Fruit fly (Drosophila melanogaster) whole organism, embryonic: Measurements from ENCODE around the gene Dic1.

ENCODE experiments used
- Asciz ChIP-seq: fragments of 200-800 bp; sonication (Bioruptor generic); optimal IDR thresholded peaks from 2 replicates; lab custom pipeline; 2017; ENCODE audit warnings: missing biosample characterization, mild to moderate bottlenecking, missing genetic modification characterization, missing genetic modification reagents
- C15 ChIP-seq: fragments of 200-800 bp; sonication (Bioruptor generic); IDR thresholded peaks from 3 replicates; pipeline ENCODE4 v1.3.6; 2022; ENCODE audit warnings: missing biosample characterization, missing genetic modification characterization
- CG11085 ChIP-seq: fragments of 200-800 bp; sonication (Bioruptor generic); IDR thresholded peaks from 2 replicates; pipeline ENCODE4 v1.3.6; 2022; ENCODE audit warnings: missing biosample characterization, missing genetic modification characterization
- CG11504 ChIP-seq: fragments of 200-800 bp; sonication (Bioruptor generic); optimal IDR thresholded peaks from 3 replicates; lab custom pipeline; 2019; ENCODE audit warnings: missing biosample characterization, mild to moderate bottlenecking, missing genetic modification characterization, moderate library complexity
- CG13123 ChIP-seq: fragments of 200-800 bp; sonication (Bioruptor generic); optimal IDR thresholded peaks from 2 replicates; lab custom pipeline; 2016; ENCODE audit warnings: missing biosample characterization, missing genetic modification characterization
- CG15269 ChIP-seq: fragments of 200-800 bp; sonication (Bioruptor generic); optimal IDR thresholded peaks from 2 replicates; lab custom pipeline; 2018; ENCODE audit warnings: missing biosample characterization, mild to moderate bottlenecking, missing genetic modification characterization, moderate library complexity
- CG1647 ChIP-seq: fragments of 200-800 bp; sonication (Bioruptor generic); optimal IDR thresholded peaks from 3 replicates; lab custom pipeline; 2016; ENCODE audit warnings: missing biosample characterization, missing genetic modification characterization
- CG16815 ChIP-seq: fragments of 200-800 bp; sonication (Bioruptor generic); optimal IDR thresholded peaks from 3 replicates; lab custom pipeline; 2017; ENCODE audit warnings: missing biosample characterization, mild to moderate bottlenecking, missing genetic modification characterization
- CG18599 ChIP-seq: fragments of 200-800 bp; sonication (Bioruptor generic); optimal IDR thresholded peaks from 3 replicates; lab custom pipeline; 2017; ENCODE audit warnings: missing biosample characterization, missing genetic modification characterization, mild to moderate bottlenecking, moderate library complexity, missing genetic modification reagents
- CG31224 ChIP-seq: fragments of 200-800 bp; sonication (Bioruptor generic); IDR thresholded peaks from 2 replicates; pipeline ENCODE4 v1.3.6; 2022; ENCODE audit warnings: missing biosample characterization, missing genetic modification characterization
- CG33557 ChIP-seq: fragments of 200-800 bp; sonication (Bioruptor generic); optimal IDR thresholded peaks from 2 replicates; lab custom pipeline; 2019; ENCODE audit warnings: missing biosample characterization, mild to moderate bottlenecking, missing genetic modification characterization, moderate library complexity
- CG34224 ChIP-seq: fragments of 200-800 bp; sonication (Bioruptor generic); IDR thresholded peaks from 3 replicates; pipeline ENCODE4 v1.3.6; 2022; ENCODE audit warnings: missing biosample characterization, missing genetic modification characterization; ENCODE audit not compliant: partially characterized antibody
- CG4424 ChIP-seq: fragments of 200-800 bp; sonication (Bioruptor generic); optimal IDR thresholded peaks from 3 replicates; lab custom pipeline; 2016; ENCODE audit warnings: missing biosample characterization, missing genetic modification characterization
- CG4707 ChIP-seq: fragments of 200-800 bp; sonication (Bioruptor generic); optimal IDR thresholded peaks from 2 replicates; lab custom pipeline; 2018; ENCODE audit warnings: missing biosample characterization, mild to moderate bottlenecking, missing genetic modification characterization, moderate library complexity
- CG7987 ChIP-seq: fragments of 200-800 bp; sonication (Bioruptor generic); optimal IDR thresholded peaks from 2 replicates; lab custom pipeline; 2018; ENCODE audit warnings: missing biosample characterization, mild to moderate bottlenecking, missing genetic modification characterization, moderate library complexity
- D ChIP-seq, 2 experiments: fragments of 200-800 bp in 1 of 2; fragments of >200 bp in 1 of 2; sonication (Bioruptor generic) in 1 of 2; optimal IDR thresholded peaks; 2 replicates in 1 of 2; 3 replicates in 1 of 2; lab custom pipeline; 2017; ENCODE audit warnings: mild to moderate bottlenecking in 1 of 2, missing biosample characterization in 1 of 2, missing genetic modification characterization in 1 of 2, missing genetic modification reagents in 1 of 2
- Dfd ChIP-seq, 2 experiments: fragments of >200 bp; optimal IDR thresholded peaks; 2 replicates each; lab custom pipeline; 2017; ENCODE audit warnings: missing biosample characterization in 2 of 2, missing genetic modification characterization in 2 of 2
- E2f2 ChIP-seq: fragments of 200-800 bp; sonication (Bioruptor generic); IDR thresholded peaks from 2 replicates; pipeline ENCODE4 v1.3.6; 2022; ENCODE audit warnings: missing biosample characterization, missing genetic modification characterization
- Fer2 ChIP-seq: fragments of 200-800 bp; sonication (Bioruptor generic); optimal IDR thresholded peaks from 2 replicates; lab custom pipeline; 2018; ENCODE audit warnings: missing biosample characterization, mild to moderate bottlenecking, missing genetic modification characterization, moderate library complexity
- Hand ChIP-seq: fragments of 200-800 bp; sonication (Bioruptor generic); optimal IDR thresholded peaks from 2 replicates; lab custom pipeline; 2017; ENCODE audit warnings: mild to moderate bottlenecking, missing biosample characterization, missing genetic modification reagents, missing genetic modification characterization
- Hr39 ChIP-seq: fragments of >200 bp; optimal IDR thresholded peaks from 2 replicates; lab custom pipeline; 2017
- Kr ChIP-seq: fragments of 200-800 bp; sonication (Bioruptor generic); optimal IDR thresholded peaks from 2 replicates; lab custom pipeline; 2017; ENCODE audit warnings: missing biosample characterization, mild to moderate bottlenecking, missing genetic modification characterization
- Med ChIP-seq: fragments of 200-800 bp; sonication (Bioruptor generic); peaks from one replicate; lab custom pipeline; 2016; ENCODE audit warnings: missing biosample characterization, missing genetic modification characterization, mild to moderate bottlenecking, inconsistent platforms, moderate library complexity
- NC2β ChIP-seq: fragments of 200-800 bp; sonication (Bioruptor generic); optimal IDR thresholded peaks from 2 replicates; lab custom pipeline; 2016; ENCODE audit warnings: missing biosample characterization, missing genetic modification characterization
- NK7.1 ChIP-seq: fragments of 200-800 bp; sonication (Bioruptor generic); optimal IDR thresholded peaks from 3 replicates; lab custom pipeline; 2016; ENCODE audit warnings: missing biosample characterization, missing genetic modification characterization
- Opbp ChIP-seq: fragments of 200-800 bp; sonication (Bioruptor generic); IDR thresholded peaks from 3 replicates; pipeline ENCODE4 v1.3.6; 2022; ENCODE audit warnings: missing biosample characterization, missing genetic modification characterization; ENCODE audit not compliant: partially characterized antibody
- Ptx1 ChIP-seq: fragments of 200-800 bp; sonication (Bioruptor generic); IDR thresholded peaks from 2 replicates; pipeline ENCODE4 v1.3.6; 2022; ENCODE audit warnings: missing biosample characterization, missing genetic modification characterization
- Rfx ChIP-seq: fragments of 200-800 bp; sonication (Bioruptor generic); IDR thresholded peaks from 2 replicates; pipeline ENCODE4 v1.3.6; 2022; ENCODE audit warnings: missing biosample characterization, missing genetic modification characterization
- Scr ChIP-seq: fragments of 200-800 bp; sonication (Bioruptor generic); IDR thresholded peaks from 2 replicates; pipeline ENCODE4 v1.3.6; 2022; ENCODE audit warnings: missing biosample characterization, missing genetic modification characterization; ENCODE audit not compliant: partially characterized antibody
- Sox102F ChIP-seq: fragments of 200-800 bp; sonication (Bioruptor generic); optimal IDR thresholded peaks from 2 replicates; lab custom pipeline; 2018; ENCODE audit warnings: missing biosample characterization, mild to moderate bottlenecking, missing genetic modification characterization, moderate library complexity
- ac ChIP-seq: fragments of 200-800 bp; sonication (Bioruptor generic); optimal IDR thresholded peaks from 3 replicates; lab custom pipeline; 2017; ENCODE audit warnings: missing biosample characterization, mild to moderate bottlenecking, missing genetic modification characterization
- amos ChIP-seq: fragments of 200-800 bp; sonication (Bioruptor generic); IDR thresholded peaks from 2 replicates; pipeline ENCODE4 v1.3.6; 2022; ENCODE audit warnings: missing biosample characterization, missing genetic modification characterization; ENCODE audit not compliant: partially characterized antibody
- cas ChIP-seq: fragments of 200-800 bp; sonication (Bioruptor generic); IDR thresholded peaks from 2 replicates; pipeline ENCODE4 v1.3.6; 2022; ENCODE audit warnings: missing biosample characterization, missing genetic modification characterization
- chif ChIP-seq, 2 experiments: fragments of 200-800 bp; sonication (Bioruptor generic); optimal IDR thresholded peaks; 3 replicates each; lab custom pipeline; 2016; ENCODE audit warnings: missing biosample characterization in 2 of 2, missing genetic modification characterization in 2 of 2
- chm ChIP-seq: fragments of 200-800 bp; sonication (Bioruptor generic); IDR thresholded peaks from 2 replicates; pipeline ENCODE4 v1.3.6; 2022; ENCODE audit warnings: missing biosample characterization, missing genetic modification characterization
- dysf ChIP-seq: fragments of 200-800 bp; sonication (Bioruptor generic); IDR thresholded peaks from 3 replicates; pipeline ENCODE4 v1.3.6; 2022; ENCODE audit warnings: missing biosample characterization, missing genetic modification characterization
- gem ChIP-seq: fragments of 200-800 bp; sonication (Bioruptor generic); optimal IDR thresholded peaks from 2 replicates; lab custom pipeline; 2019; ENCODE audit warnings: missing biosample characterization, mild to moderate bottlenecking, missing genetic modification characterization, moderate library complexity
- gsb-n ChIP-seq: fragments of 200-800 bp; sonication (Bioruptor generic); optimal IDR thresholded peaks from 3 replicates; lab custom pipeline; 2018; ENCODE audit warnings: missing biosample characterization, mild to moderate bottlenecking, missing genetic modification characterization
- her ChIP-seq: fragments of 200-800 bp; sonication (Bioruptor generic); optimal IDR thresholded peaks from 2 replicates; lab custom pipeline; 2016; ENCODE audit warnings: missing biosample characterization, missing genetic modification characterization
- kay ChIP-seq: fragments of 200-800 bp; sonication (Bioruptor generic); optimal IDR thresholded peaks from 2 replicates; lab custom pipeline; 2016; ENCODE audit warnings: missing biosample characterization, missing genetic modification characterization
- nmo ChIP-seq: fragments of 200-800 bp; sonication (Bioruptor generic); optimal IDR thresholded peaks from 2 replicates; lab custom pipeline; 2018; ENCODE audit warnings: missing biosample characterization, mild to moderate bottlenecking, missing genetic modification characterization, moderate library complexity
- pnt ChIP-seq: fragments of 200-800 bp; sonication (Bioruptor generic); optimal IDR thresholded peaks from 3 replicates; lab custom pipeline; 2016; ENCODE audit warnings: missing biosample characterization, missing genetic modification characterization
- psq ChIP-seq: fragments of 200-800 bp; sonication (Bioruptor generic); optimal IDR thresholded peaks from 2 replicates; lab custom pipeline; 2017; ENCODE audit warnings: missing biosample characterization, missing genetic modification characterization
- ro ChIP-seq: fragments of 200-800 bp; sonication (Bioruptor generic); IDR thresholded peaks from 2 replicates; pipeline ENCODE4 v1.3.6; 2022; ENCODE audit warnings: missing biosample characterization, missing genetic modification characterization
- salm ChIP-seq: fragments of 200-800 bp; sonication (Bioruptor generic); optimal IDR thresholded peaks from 2 replicates; lab custom pipeline; 2018; ENCODE audit warnings: missing biosample characterization, mild to moderate bottlenecking, missing genetic modification characterization
- slp2 ChIP-seq: fragments of 200-800 bp; sonication (Bioruptor generic); optimal IDR thresholded peaks from 2 replicates; lab custom pipeline; 2016; ENCODE audit warnings: missing biosample characterization, missing genetic modification characterization
- toy ChIP-seq: fragments of 200-800 bp; sonication (Bioruptor generic); IDR thresholded peaks from 2 replicates; pipeline ENCODE4 v1.3.6; 2022; ENCODE audit warnings: missing biosample characterization, missing genetic modification characterization
- zf30C ChIP-seq: fragments of 200-800 bp; sonication (Bioruptor generic); optimal IDR thresholded peaks from 3 replicates; lab custom pipeline; 2018; ENCODE audit warnings: missing biosample characterization, mild to moderate bottlenecking, missing genetic modification characterization

Dic1 gene

dm6 chr3R:13400902-13401721 lies 36.4 kb downstream of the Dic1 start (continued):
- TF ChIP-seq gem (tag; lab: Kevin White, UChicago) = peak; percentile 96
- TF ChIP-seq Dfd (GFP tag; optimal IDR thresholded peaks at IDR 0.05; lab: Kevin White, UChicago) = no peak
- no peak for TF ChIP-seq Kr
- TF ChIP-seq CG16815 (GFP tag; lab: Kevin White, UChicago) = peak; percentile 87
- peak; percentile 53; the same call in 1 of the 2 replicates for TF ChIP-seq toy
- TF ChIP-seq CG1647 = peak; percentile 72
- no peak for TF ChIP-seq Opbp (GFP tag; lab: Robert Waterston, UW)
- peak; percentile 92 for TF ChIP-seq Sox102F (GFP tag; lab: Kevin White, UChicago)
- TF ChIP-seq kay = peak; percentile 69
- peak; percentile 68 for TF ChIP-seq Hand
- peak; percentile 71; the same call in 1 of the 2 replicates for TF ChIP-seq ro (GFP tag; lab: Robert Waterston, UW)
- peak; percentile 68 for TF ChIP-seq E2f2 (GFP tag; lab: Robert Waterston, UW)
- TF ChIP-seq amos (GFP tag; lab: Robert Waterston, UW) = no peak
- peak; percentile 74 for TF ChIP-seq psq (GFP tag; lab: Kevin White, UChicago)
- peak; percentile 58 for TF ChIP-seq NK7.1 (GFP tag; lab: Kevin White, UChicago)
- TF ChIP-seq CG15269 (tag; lab: Kevin White, UChicago) = peak; percentile 90
- TF ChIP-seq Rfx = peak; percentile 86
- peak; percentile 90 for TF ChIP-seq CG11504 (tag; lab: Kevin White, UChicago)
- peak; percentile 65 for TF ChIP-seq CG13123 (GFP tag; lab: Kevin White, UChicago)
- TF ChIP-seq Hr39 (lab: Kevin White, UChicago) = no peak
- TF ChIP-seq Fer2 = peak; percentile 27
- TF ChIP-seq CG4707 = peak; percentile 66
- peak; percentile 86 for TF ChIP-seq CG4424
- TF ChIP-seq slp2 (GFP tag; lab: Kevin White, UChicago) = peak; percentile 77
- peak; percentile 85 for TF ChIP-seq gsb-n (tag; lab: Kevin White, UChicago)
- TF ChIP-seq pnt (GFP tag; lab: Kevin White, UChicago) = peak; percentile 89
- peak; percentile 77 for TF ChIP-seq NC2β
- peak; percentile 63; the same call in 1 of the 3 replicates for TF ChIP-seq C15 (GFP tag; lab: Robert Waterston, UW)
- TF ChIP-seq Asciz (GFP tag; lab: Kevin White, UChicago) = peak; percentile 84
- TF ChIP-seq her = peak; percentile 79
- peak; percentile 94 for TF ChIP-seq nmo (GFP tag; lab: Kevin White, UChicago)
- TF ChIP-seq salm (tag; lab: Kevin White, UChicago) = peak; percentile 77
- TF ChIP-seq ac (GFP tag; lab: Kevin White, UChicago) = peak; percentile 6
- TF ChIP-seq Ptx1 (GFP tag; lab: Robert Waterston, UW) = peak; percentile 90
- TF ChIP-seq CG34224 = no peak; the same call in 2 of the 3 replicates
- peak; percentile 92 for TF ChIP-seq CG33557
- TF ChIP-seq D (optimal IDR thresholded peaks at IDR 0.05; lab: Kevin White, UChicago) = no peak
- peak; percentile 80 for TF ChIP-seq D (GFP tag; optimal IDR thresholded peaks at IDR 0.05; lab: Kevin White, UChicago)
- TF ChIP-seq cas = 0 out of 2 replicates have a peak, but pooled peaks have one; percentile 41
- TF ChIP-seq CG31224 (GFP tag; lab: Robert Waterston, UW) = peak; percentile 77
- TF ChIP-seq Scr (GFP tag; lab: Robert Waterston, UW) = no peak
- TF ChIP-seq CG11085 (GFP tag; lab: Robert Waterston, UW) = no peak
- TF ChIP-seq chif (GFP tag; optimal IDR thresholded peaks at IDR 0.05; lab: Kevin White, UChicago) = peak; percentile 69 to 90
- TF ChIP-seq chm (GFP tag; lab: Robert Waterston, UW) = no peak; the same call in 1 of the 2 replicates
- TF ChIP-seq Med (GFP tag; lab: Kevin White, UChicago) = peak; percentile 98
- peak; percentile 93 for TF ChIP-seq dysf (GFP tag; lab: Robert Waterston, UW)
- peak; percentile 63 for TF ChIP-seq CG7987 (GFP tag; lab: Kevin White, UChicago)
- peak; percentile 90 for TF ChIP-seq zf30C (GFP tag; lab: Kevin White, UChicago)
- peak; percentile 79 for TF ChIP-seq CG18599 (GFP tag; lab: Kevin White, UChicago)
